Worm (Caenorhabditis elegans) whole organism, L4 larva: ENCODE results near the gene T23E7.2.

Experiments
- Y105C5A.15 ChIP-seq: fragments of 200-800 bp; sonication (Bioruptor generic); IDR thresholded peaks from 2 replicates; pipeline ENCODE4 v1.3.6; 2022; ENCODE audit warnings: missing genetic modification characterization, missing compliant biosample characterization
- Y75B8A.6 ChIP-seq: fragments of 200-800 bp; sonication (Bioruptor generic); IDR thresholded peaks from 2 replicates; pipeline ENCODE4 v1.3.6; 2022; ENCODE audit warnings: missing genetic modification reagents, missing genetic modification characterization, missing compliant biosample characterization
- aha-1 ChIP-seq: fragments of 150-350 bp; peaks from one replicate; lab custom pipeline; 2014; ENCODE audit warnings: missing biosample characterization, missing genetic modification characterization
- ceh-28 ChIP-seq: fragments of 150-350 bp; optimal IDR thresholded peaks from 2 replicates; lab custom pipeline; 2014; ENCODE audit warnings: missing biosample characterization, missing genetic modification reagents, missing genetic modification characterization
- ctbp-1 ChIP-seq: fragments of 200-800 bp; sonication (Bioruptor generic); IDR thresholded peaks from 2 replicates; pipeline ENCODE4 v1.3.6; 2022; ENCODE audit warnings: missing genetic modification reagents, missing genetic modification characterization, missing compliant biosample characterization
- daf-16 ChIP-seq, 3 experiments: sonication (generic microtip); optimal IDR thresholded peaks; 2 replicates each; lab custom pipeline; 2016 to 2017; ENCODE audit warnings: missing genetic modification characterization in 3 of 3, missing genetic modification reagents in 3 of 3, mild to moderate bottlenecking in 2 of 3, missing compliant biosample characterization in 2 of 3, missing biosample characterization in 1 of 3, moderate library complexity in 1 of 3
- dmd-6 ChIP-seq: fragments of 200-800 bp; sonication (Bioruptor generic); IDR thresholded peaks from 2 replicates; pipeline ENCODE4 v1.3.6; 2022; ENCODE audit warnings: missing genetic modification reagents, missing genetic modification characterization, missing compliant biosample characterization
- duxl-1 ChIP-seq: sonication (generic microtip); optimal IDR thresholded peaks from 2 replicates; lab custom pipeline; 2016; ENCODE audit warnings: mild to moderate bottlenecking, missing genetic modification characterization, moderate library complexity, missing compliant biosample characterization; ENCODE audit not compliant: poor library complexity
- dve-1 ChIP-seq: sonication (generic microtip); optimal IDR thresholded peaks from 2 replicates; lab custom pipeline; 2017; ENCODE audit warnings: antibody characterized with exemption, mild to moderate bottlenecking, missing genetic modification characterization, missing compliant biosample characterization; ENCODE audit not compliant: insufficient read depth
- egl-27 ChIP-seq: sonication (generic microtip); optimal IDR thresholded peaks from 3 replicates; lab custom pipeline; 2017; ENCODE audit warnings: missing biosample characterization, missing genetic modification reagents, missing genetic modification characterization
- egl-43 ChIP-seq: fragments of 200-800 bp; sonication (Bioruptor generic); IDR thresholded peaks from 2 replicates; pipeline ENCODE4 v1.3.6; 2022; ENCODE audit warnings: missing genetic modification reagents, missing genetic modification characterization, missing compliant biosample characterization
- fkh-10 ChIP-seq: fragments of 150-350 bp; optimal IDR thresholded peaks from 2 replicates; lab custom pipeline; 2014; ENCODE audit warnings: missing biosample characterization, missing genetic modification reagents, missing genetic modification characterization
- hif-1 ChIP-seq, 2 experiments: sonication (generic microtip); optimal IDR thresholded peaks; 2 replicates each; lab custom pipeline; 2016 to 2017; ENCODE audit warnings: missing compliant biosample characterization in 2 of 2, missing genetic modification characterization in 2 of 2, missing genetic modification reagents in 2 of 2, missing genotype in 2 of 2, mild to moderate bottlenecking in 1 of 2
- hlh-11 ChIP-seq: fragments of 200-800 bp; sonication (Bioruptor generic); optimal IDR thresholded peaks from 2 replicates; lab custom pipeline; 2018; ENCODE audit warnings: mild to moderate bottlenecking, missing genetic modification characterization, missing compliant biosample characterization
- hlh-30 ChIP-seq: sonication (generic microtip); optimal IDR thresholded peaks from 2 replicates; lab custom pipeline; 2017; ENCODE audit warnings: antibody characterized with exemption, mild to moderate bottlenecking, missing genetic modification characterization, missing compliant biosample characterization; ENCODE audit not compliant: insufficient read depth
- jun-1 ChIP-seq: fragments of 150-350 bp; optimal IDR thresholded peaks from 2 replicates; lab custom pipeline; 2014; ENCODE audit warnings: missing biosample characterization, missing genetic modification reagents, missing genetic modification characterization
- lim-7 ChIP-seq: fragments of 200-800 bp; sonication (Bioruptor generic); IDR thresholded peaks from 2 replicates; pipeline ENCODE4 v1.3.6; 2022; ENCODE audit warnings: missing genetic modification characterization, missing compliant biosample characterization
- lin-15B ChIP-seq: fragments of 150-350 bp; sonication (generic microtip); optimal IDR thresholded peaks from 3 replicates; lab custom pipeline; 2014; ENCODE audit warnings: missing biosample characterization, missing genetic modification characterization
- lin-38 ChIP-seq: fragments of 200-800 bp; sonication (Bioruptor generic); IDR thresholded peaks from 2 replicates; pipeline ENCODE4 v1.3.6; 2022; ENCODE audit warnings: missing genetic modification reagents, missing genetic modification characterization, missing compliant biosample characterization
- lin-39 ChIP-seq: fragments of 150-350 bp; optimal IDR thresholded peaks from 2 replicates; lab custom pipeline; 2014; ENCODE audit warnings: missing biosample characterization, missing genetic modification reagents, missing genetic modification characterization
- lsy-2 ChIP-seq, 2 experiments: fragments of 150-350 bp in 1 of 2; sonication (generic microtip) in 1 of 2; optimal IDR thresholded peaks; 2 replicates each; lab custom pipeline; 2014 to 2017; ENCODE audit warnings: missing biosample characterization in 2 of 2, missing genetic modification characterization in 2 of 2
- mdl-1 ChIP-seq, 2 experiments: fragments of 150-350 bp in 1 of 2; sonication (generic microtip) in 1 of 2; optimal IDR thresholded peaks; 2 replicates each; lab custom pipeline; 2014 to 2017; ENCODE audit warnings: missing biosample characterization in 2 of 2, missing genetic modification characterization in 2 of 2
- mdt-29 ChIP-seq: fragments of 200-800 bp; sonication (Bioruptor generic); IDR thresholded peaks from 2 replicates; pipeline ENCODE4 v1.3.6; 2022; ENCODE audit warnings: missing genetic modification reagents, missing genetic modification characterization, missing compliant biosample characterization
- mep-1 ChIP-seq: fragments of 150-350 bp; sonication (generic microtip); optimal IDR thresholded peaks from 3 replicates; lab custom pipeline; 2014; ENCODE audit warnings: missing biosample characterization, missing genetic modification characterization
- mxl-3 ChIP-seq: fragments of 200-800 bp; sonication (Bioruptor generic); optimal IDR thresholded peaks from 2 replicates; lab custom pipeline; 2018; ENCODE audit warnings: mild to moderate bottlenecking, missing genetic modification characterization, missing compliant biosample characterization
- nhr-28 ChIP-seq: fragments of 150-350 bp; optimal IDR thresholded peaks from 2 replicates; lab custom pipeline; 2014; ENCODE audit warnings: missing biosample characterization, missing genetic modification characterization
- nhr-48 ChIP-seq: sonication (generic microtip); optimal IDR thresholded peaks from 2 replicates; lab custom pipeline; 2016; ENCODE audit warnings: mild to moderate bottlenecking, missing genetic modification characterization, missing compliant biosample characterization
- nhr-6 ChIP-seq: fragments of 150-350 bp; optimal IDR thresholded peaks from 2 replicates; lab custom pipeline; 2014; ENCODE audit warnings: missing biosample characterization, missing genetic modification characterization
- nhr-77 ChIP-seq: fragments of 150-350 bp; optimal IDR thresholded peaks from 2 replicates; lab custom pipeline; 2014; ENCODE audit warnings: missing biosample characterization, missing genetic modification characterization
- php-3 ChIP-seq: fragments of 200-800 bp; sonication (Bioruptor generic); IDR thresholded peaks from 2 replicates; pipeline ENCODE4 v1.3.6; 2022; ENCODE audit warnings: missing genetic modification reagents, missing genetic modification characterization, missing compliant biosample characterization
- pqm-1 ChIP-seq: sonication (generic microtip); optimal IDR thresholded peaks from 2 replicates; lab custom pipeline; 2017; ENCODE audit warnings: missing biosample characterization, missing genetic modification characterization
- saeg-2 ChIP-seq: fragments of 200-800 bp; sonication (Bioruptor generic); IDR thresholded peaks from 2 replicates; pipeline ENCODE4 v1.3.6; 2022; ENCODE audit warnings: missing genetic modification reagents, missing genetic modification characterization, missing compliant biosample characterization
- skn-1 ChIP-seq: fragments of 150-350 bp; optimal IDR thresholded peaks from 2 replicates; lab custom pipeline; 2014; ENCODE audit warnings: missing biosample characterization, missing genetic modification characterization
- snpc-1.2 ChIP-seq: fragments of 200-800 bp; sonication (Bioruptor generic); IDR thresholded peaks from 2 replicates; pipeline ENCODE4 v1.3.6; 2022; ENCODE audit warnings: missing genetic modification reagents, missing genetic modification characterization, missing compliant biosample characterization
- snpc-4 ChIP-seq: fragments of 150-350 bp; optimal IDR thresholded peaks from 2 replicates; lab custom pipeline; 2014; ENCODE audit warnings: missing biosample characterization, missing genetic modification characterization
- unc-130 ChIP-seq: sonication (generic microtip); optimal IDR thresholded peaks from 2 replicates; lab custom pipeline; 2016; ENCODE audit warnings: missing genetic modification reagents, missing genetic modification characterization, missing compliant biosample characterization
- unc-62 ChIP-seq, 3 experiments: fragments of 150-350 bp in 1 of 3; sonication (generic microtip); optimal IDR thresholded peaks in 2 of 3; peaks in 1 of 3; 1 replicate in 1 of 3; 2 replicates in 2 of 3; lab custom pipeline; 2014 to 2017; ENCODE audit warnings: missing biosample characterization in 3 of 3, missing genetic modification characterization in 3 of 3, missing genetic modification reagents in 3 of 3, missing genotype in 1 of 3
- ztf-7 ChIP-seq: fragments of 150-350 bp; optimal IDR thresholded peaks from 2 replicates; lab custom pipeline; 2014; ENCODE audit warnings: missing biosample characterization, missing genetic modification characterization

Gene T23E7.2

DNA sequence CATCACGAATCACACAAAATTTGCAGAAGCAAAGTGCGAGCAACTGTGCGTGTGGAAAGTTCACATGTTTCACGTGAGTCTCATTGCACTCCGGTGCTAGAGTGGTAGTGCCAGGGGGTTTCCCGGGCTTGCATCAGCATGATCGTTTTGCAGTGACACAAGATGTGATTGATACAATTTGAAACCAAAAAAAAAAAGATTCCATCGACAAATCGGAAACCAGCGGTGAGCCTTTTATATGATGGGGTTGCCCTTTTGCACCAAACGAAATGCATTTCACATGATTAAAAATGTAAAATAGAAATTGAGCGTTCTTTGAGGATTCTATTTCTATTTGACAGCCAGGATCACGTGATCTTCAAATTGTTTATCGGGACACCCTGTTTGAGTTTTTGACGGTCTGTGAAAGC, 34.5 kb upstream of the T23E7.2 start (continued):
- TF ChIP-seq saeg-2 = 0 out of 2 replicates have a peak, but pooled peaks have one; percentile 66
- no peak; the same call in 1 of the 2 replicates for TF ChIP-seq mdt-29 (GFP tag; lab: Robert Waterston, UW)
- no peak for TF ChIP-seq skn-1 (tag; lab: Kevin White, UChicago)

DNA sequence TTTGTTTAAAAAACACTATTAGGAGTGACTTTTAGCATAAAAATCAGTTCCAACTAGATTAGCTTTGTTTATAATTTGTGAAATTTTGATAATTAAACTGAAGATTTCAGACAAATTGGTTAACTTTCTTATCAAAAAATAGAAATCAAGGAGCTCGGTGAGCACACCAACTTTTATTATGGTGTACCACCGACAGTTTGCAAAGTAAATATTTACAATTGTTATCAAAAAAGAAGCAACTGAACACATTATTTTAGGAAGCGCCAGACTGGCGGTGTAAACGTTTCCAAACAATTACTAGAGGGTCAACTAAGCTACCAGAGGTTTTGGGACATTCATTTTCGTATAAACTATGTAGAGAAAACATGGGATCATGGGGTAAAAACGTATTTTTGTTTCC, 33.3 kb upstream of the T23E7.2 start:
- TF ChIP-seq daf-16 (GFP tag; optimal IDR thresholded peaks at IDR 0.05; lab: Kevin White, UChicago) (no peak), daf-16 (tag; optimal IDR thresholded peaks at IDR 0.05; lab: Kevin White, UChicago) (peak; percentile 98), mxl-3 (no peak), hlh-11 (tag; lab: Kevin White, UChicago) (peak; percentile 31), ztf-7 (tag; lab: Kevin White, UChicago) (no peak), nhr-28 (peak; percentile 17)

DNA sequence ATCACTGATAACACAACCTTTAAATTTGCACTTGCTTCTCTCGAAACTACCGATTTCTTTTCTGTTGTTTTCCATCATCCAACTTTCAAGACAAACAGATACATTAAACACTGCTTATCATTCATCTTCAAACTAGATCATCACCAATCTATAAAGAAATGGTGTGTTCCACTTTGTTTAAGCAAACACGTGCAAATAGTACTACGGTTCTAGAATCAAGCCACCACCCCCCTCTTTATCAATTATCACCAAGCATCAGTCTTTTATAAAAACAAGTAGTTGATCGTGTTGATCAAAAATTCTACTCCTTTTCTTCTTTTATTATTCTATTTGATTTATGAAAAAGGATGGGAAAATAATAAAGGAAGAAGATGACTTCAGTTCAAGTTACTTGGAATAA, 32.4 kb upstream of the T23E7.2 start:
- TF ChIP-seq lin-39 (tag; lab: Kevin White, UChicago) (no peak), dmd-6 (peak; percentile 39), duxl-1 (tag; lab: Kevin White, UChicago) (no peak), aha-1 (peak; percentile 92), lin-15B (no peak), egl-43 (GFP tag; lab: Robert Waterston, UW) (no peak), mep-1 (tag; lab: Kevin White, UChicago) (peak; percentile 47), nhr-6 (tag; lab: Kevin White, UChicago) (peak; percentile 17), egl-27 (tag; lab: Kevin White, UChicago) (no peak), ctbp-1 (GFP tag; lab: Robert Waterston, UW) (no peak), mdl-1 (tag; optimal IDR thresholded peaks at IDR 0.05; lab: Kevin White, UChicago) (peak; percentile 18 to 80), nhr-48 (tag; lab: Kevin White, UChicago) (peak; percentile 15), hlh-11 (tag; lab: Kevin White, UChicago) (peak; percentile 54), Y105C5A.15 (GFP tag; lab: Robert Waterston, UW) (no peak), ceh-28 (tag; lab: Kevin White, UChicago) (no peak), mdt-29 (GFP tag; lab: Robert Waterston, UW) (no peak), snpc-4 (tag; lab: Kevin White, UChicago) (no peak), dve-1 (tag; lab: Kevin White, UChicago) (peak; percentile 54), lsy-2 (tag; optimal IDR thresholded peaks at IDR 0.05; lab: Kevin White, UChicago) (no peak), lim-7 (GFP tag; lab: Robert Waterston, UW) (no peak), snpc-1.2 (GFP tag; lab: Robert Waterston, UW) (no peak), unc-62 (GFP tag; optimal IDR thresholded peaks at IDR 0.05 in 1 of 2; lab: Kevin White, UChicago) (no peak), unc-62 (tag; optimal IDR thresholded peaks at IDR 0.05; lab: Kevin White, UChicago) (no peak), nhr-77 (no peak), mxl-3 (peak; percentile 27), hif-1 (tag; optimal IDR thresholded peaks at IDR 0.05; lab: Kevin White, UChicago) (no peak), pqm-1 (tag; lab: Kevin White, UChicago) (no peak), lin-38 (no peak), hlh-30 (peak; percentile 76), jun-1 (tag; lab: Kevin White, UChicago) (no peak), skn-1 (tag; lab: Kevin White, UChicago) (no peak), Y75B8A.6 (GFP tag; lab: Robert Waterston, UW) (no peak), unc-130 (GFP tag; lab: Kevin White, UChicago) (no peak), fkh-10 (no peak), php-3 (GFP tag; lab: Robert Waterston, UW) (peak; percentile 47; the same call in 1 of the 2 replicates), nhr-28 (peak; percentile 38), daf-16 (GFP tag; optimal IDR thresholded peaks at IDR 0.05; lab: Kevin White, UChicago) (peak in 1 of 2 experiments; percentile 50), daf-16 (tag; optimal IDR thresholded peaks at IDR 0.05; lab: Kevin White, UChicago) (peak; percentile 95)
